Worm (Caenorhabditis elegans): ENCODE results near the gene F53A9.6.

- no peak for TF ChIP-seq tbx-11 (GFP tag; IDR thresholded peaks at IDR 0.05)
- no peak for TF ChIP-seq flt-1 (GFP tag; IDR thresholded peaks at IDR 0.05)
Measured at ce11 chrX:8675151-8675550, 38.5 kb downstream of the F53A9.6 start.

All from whole organism, early embryonic.